Fruit fly (Drosophila melanogaster) whole organism, prepupa: ENCODE results near the gene CG11267.
A peak's percentile ranks its signal among the peaks of the same experiment; 100 is the strongest.

Experiments used
- Blimp-1 ChIP-seq: fragments of 200-800 bp; sonication (Bioruptor generic); optimal IDR thresholded peaks from 3 replicates; lab custom pipeline; 2017; ENCODE audit warnings: missing biosample characterization, missing genetic modification characterization, mild to moderate bottlenecking, moderate library complexity, missing genetic modification reagents
- CG10631 ChIP-seq: fragments of 200-800 bp; sonication (Bioruptor generic); optimal IDR thresholded peaks from 2 replicates; lab custom pipeline; 2016; ENCODE audit warnings: missing biosample characterization, missing genetic modification characterization
- CG10669 ChIP-seq: fragments of 200-800 bp; sonication (Bioruptor generic); optimal IDR thresholded peaks from 3 replicates; lab custom pipeline; 2018; ENCODE audit warnings: missing biosample characterization, mild to moderate bottlenecking, missing genetic modification characterization, moderate library complexity
- CG11294 ChIP-seq: fragments of 200-800 bp; sonication (Bioruptor generic); IDR thresholded peaks from 2 replicates; pipeline ENCODE4 v1.3.6; 2022; ENCODE audit warnings: missing biosample characterization, missing genetic modification characterization
- CG11762 ChIP-seq: fragments of 200-800 bp; sonication (Bioruptor generic); optimal IDR thresholded peaks from 3 replicates; lab custom pipeline; 2016; ENCODE audit warnings: missing biosample characterization, missing genetic modification characterization; ENCODE audit not compliant: insufficient read depth
- CG11902 ChIP-seq: fragments of 200-800 bp; sonication (Bioruptor generic); optimal IDR thresholded peaks from 3 replicates; lab custom pipeline; 2016; ENCODE audit warnings: missing biosample characterization, missing genetic modification characterization
- CG15336 ChIP-seq: fragments of 200-800 bp; sonication (Bioruptor generic); IDR thresholded peaks from 2 replicates; pipeline ENCODE4 v1.3.6; 2022; ENCODE audit warnings: missing biosample characterization, missing genetic modification characterization
- CG1621 ChIP-seq: fragments of 200-800 bp; sonication (Bioruptor generic); optimal IDR thresholded peaks from 3 replicates; lab custom pipeline; 2018; ENCODE audit warnings: missing biosample characterization, mild to moderate bottlenecking, missing genetic modification characterization
- CG16779 ChIP-seq: fragments of 200-800 bp; sonication (Bioruptor generic); optimal IDR thresholded peaks from 3 replicates; lab custom pipeline; 2017; ENCODE audit warnings: missing biosample characterization, mild to moderate bottlenecking, missing genetic modification characterization
- CG31627 ChIP-seq: fragments of 200-800 bp; sonication (Bioruptor generic); optimal IDR thresholded peaks from 3 replicates; lab custom pipeline; 2016; ENCODE audit warnings: missing biosample characterization, missing genetic modification characterization
- CG32006 ChIP-seq: fragments of 200-800 bp; sonication (Bioruptor generic); optimal IDR thresholded peaks from 3 replicates; lab custom pipeline; 2017; ENCODE audit warnings: missing biosample characterization, mild to moderate bottlenecking, missing genetic modification characterization
- CG34406 ChIP-seq: fragments of 200-800 bp; sonication (Bioruptor generic); optimal IDR thresholded peaks from 3 replicates; lab custom pipeline; 2016; ENCODE audit warnings: missing biosample characterization, missing genetic modification characterization
- CG3919 ChIP-seq: fragments of 200-800 bp; sonication (Bioruptor generic); optimal IDR thresholded peaks from 3 replicates; lab custom pipeline; 2016; ENCODE audit warnings: missing biosample characterization, missing genetic modification characterization
- CG4318 ChIP-seq: fragments of 200-800 bp; sonication (Bioruptor generic); optimal IDR thresholded peaks from 3 replicates; lab custom pipeline; 2017; ENCODE audit warnings: missing biosample characterization, mild to moderate bottlenecking, missing genetic modification characterization
- CG6163 ChIP-seq: fragments of 200-800 bp; sonication (Bioruptor generic); IDR thresholded peaks from 3 replicates; pipeline ENCODE4 v1.3.6; 2022; ENCODE audit warnings: missing biosample characterization, missing genetic modification characterization
- CG6854 ChIP-seq: fragments of 200-800 bp; sonication (Bioruptor generic); optimal IDR thresholded peaks from 2 replicates; lab custom pipeline; 2017; ENCODE audit warnings: missing biosample characterization, mild to moderate bottlenecking, missing genetic modification characterization
- CG7368 ChIP-seq: fragments of 200-800 bp; sonication (Bioruptor generic); optimal IDR thresholded peaks from 3 replicates; lab custom pipeline; 2016; ENCODE audit warnings: missing biosample characterization, missing genetic modification characterization
- CG8632 ChIP-seq: fragments of 200-800 bp; sonication (Bioruptor generic); optimal IDR thresholded peaks from 3 replicates; lab custom pipeline; 2016; ENCODE audit warnings: missing biosample characterization, missing genetic modification characterization
- Eip75B ChIP-seq: fragments of 200-800 bp; sonication (Bioruptor generic); optimal IDR thresholded peaks from 3 replicates; lab custom pipeline; 2016; ENCODE audit warnings: missing biosample characterization, missing genetic modification characterization
- Eip78C ChIP-seq: fragments of 200-800 bp; sonication (Bioruptor generic); peaks from one replicate; lab custom pipeline; 2016; ENCODE audit warnings: missing biosample characterization, missing genetic modification characterization
- Eip93F ChIP-seq: fragments of 200-800 bp; sonication (Bioruptor generic); optimal IDR thresholded peaks from 2 replicates; lab custom pipeline; 2016; ENCODE audit warnings: missing biosample characterization, mild to moderate bottlenecking, missing genetic modification characterization
- Ets21C ChIP-seq: fragments of 200-800 bp; sonication (Bioruptor generic); optimal IDR thresholded peaks from 3 replicates; lab custom pipeline; 2016; ENCODE audit warnings: missing biosample characterization, missing genetic modification characterization
- Ets96B ChIP-seq: fragments of 200-800 bp; optimal IDR thresholded peaks from 2 replicates; lab custom pipeline; 2019; ENCODE audit warnings: missing biosample characterization, mild to moderate bottlenecking, missing genetic modification characterization, moderate library complexity
- Gug ChIP-seq: fragments of 200-800 bp; sonication (Bioruptor generic); IDR thresholded peaks from 2 replicates; pipeline ENCODE4 v1.3.6; 2022; ENCODE audit warnings: missing biosample characterization, missing genetic modification characterization
- Hr38 ChIP-seq: sonication (Bioruptor generic); optimal IDR thresholded peaks from 2 replicates; lab custom pipeline; 2016; ENCODE audit warnings: missing biosample characterization, missing genetic modification characterization
- Hr39 ChIP-seq: fragments of 200-800 bp; sonication (Bioruptor generic); optimal IDR thresholded peaks from 2 replicates; lab custom pipeline; 2016; ENCODE audit warnings: missing biosample characterization, missing genetic modification characterization
- Hr4 ChIP-seq: fragments of 200-800 bp; sonication (Bioruptor generic); optimal IDR thresholded peaks from 3 replicates; lab custom pipeline; 2016; ENCODE audit warnings: missing biosample characterization, missing genetic modification characterization
- Met ChIP-seq: fragments of 200-800 bp; sonication (Bioruptor generic); optimal IDR thresholded peaks from 3 replicates; lab custom pipeline; 2016; ENCODE audit warnings: missing biosample characterization, missing genetic modification characterization
- Smox ChIP-seq: fragments of 200-800 bp; sonication (Bioruptor generic); optimal IDR thresholded peaks from 3 replicates; lab custom pipeline; 2016; ENCODE audit warnings: missing biosample characterization, missing genetic modification characterization
- Sox102F ChIP-seq: fragments of 200-800 bp; sonication (Bioruptor generic); optimal IDR thresholded peaks from 2 replicates; lab custom pipeline; 2016; ENCODE audit warnings: missing biosample characterization, mild to moderate bottlenecking, missing genetic modification characterization
- Sox14 ChIP-seq: fragments of 200-800 bp; sonication (Bioruptor generic); optimal IDR thresholded peaks from 3 replicates; lab custom pipeline; 2016; ENCODE audit warnings: missing biosample characterization, missing genetic modification characterization
- Sox15 ChIP-seq: fragments of 200-800 bp; sonication (Bioruptor generic); optimal IDR thresholded peaks from 3 replicates; lab custom pipeline; 2016; ENCODE audit warnings: missing biosample characterization, missing genetic modification characterization
- achi ChIP-seq: fragments of 200-800 bp; sonication (Bioruptor generic); optimal IDR thresholded peaks from 3 replicates; lab custom pipeline; 2016; ENCODE audit warnings: missing biosample characterization, missing genetic modification characterization
- acj6 ChIP-seq: fragments of 200-800 bp; sonication (Bioruptor generic); optimal IDR thresholded peaks from 3 replicates; lab custom pipeline; 2016; ENCODE audit warnings: missing biosample characterization, missing genetic modification characterization
- cyc ChIP-seq: fragments of 200-800 bp; sonication (Bioruptor generic); optimal IDR thresholded peaks from 3 replicates; lab custom pipeline; 2016; ENCODE audit warnings: missing biosample characterization, missing genetic modification characterization
- dac ChIP-seq: fragments of 200-800 bp; sonication (Bioruptor generic); optimal IDR thresholded peaks from 2 replicates; lab custom pipeline; 2017; ENCODE audit warnings: missing biosample characterization, mild to moderate bottlenecking, missing genetic modification characterization
- dsx ChIP-seq: fragments of 200-800 bp; optimal IDR thresholded peaks from 3 replicates; lab custom pipeline; 2019; ENCODE audit warnings: missing biosample characterization, mild to moderate bottlenecking, missing genetic modification characterization, moderate library complexity; ENCODE audit not compliant: poor library complexity, severe bottlenecking
- fd59A ChIP-seq: fragments of 200-800 bp; sonication (Bioruptor generic); optimal IDR thresholded peaks from 2 replicates; lab custom pipeline; 2017; ENCODE audit warnings: missing biosample characterization, mild to moderate bottlenecking, missing genetic modification characterization, missing genetic modification reagents
- fd85E ChIP-seq: fragments of 200-800 bp; sonication (Bioruptor generic); optimal IDR thresholded peaks from 3 replicates; lab custom pipeline; 2016; ENCODE audit warnings: missing biosample characterization, missing genetic modification characterization
- fkh ChIP-seq: fragments of 200-800 bp; sonication (Bioruptor generic); optimal IDR thresholded peaks from 3 replicates; lab custom pipeline; 2017; ENCODE audit warnings: missing biosample characterization, mild to moderate bottlenecking, missing genetic modification characterization, moderate library complexity
- lz ChIP-seq: fragments of 200-800 bp; sonication (Bioruptor generic); optimal IDR thresholded peaks from 3 replicates; lab custom pipeline; 2016; ENCODE audit warnings: missing biosample characterization, missing genetic modification characterization
- net ChIP-seq: fragments of 200-800 bp; sonication (Bioruptor generic); optimal IDR thresholded peaks from 3 replicates; lab custom pipeline; 2016; ENCODE audit warnings: missing biosample characterization, missing genetic modification characterization
- pdm3 ChIP-seq: fragments of 200-800 bp; sonication (Bioruptor generic); optimal IDR thresholded peaks from 3 replicates; lab custom pipeline; 2016; ENCODE audit warnings: missing biosample characterization, missing genetic modification characterization
- salr ChIP-seq, 2 experiments: fragments of 200-800 bp; sonication (Bioruptor generic); optimal IDR thresholded peaks; 3 replicates each; lab custom pipeline; 2016 to 2018; ENCODE audit warnings: missing biosample characterization in 2 of 2, missing genetic modification characterization in 2 of 2, mild to moderate bottlenecking in 1 of 2
- ss ChIP-seq, 2 experiments: fragments of 200-800 bp; sonication (Bioruptor generic); optimal IDR thresholded peaks; 2 replicates in 1 of 2; 3 replicates in 1 of 2; lab custom pipeline; 2017 to 2018; ENCODE audit warnings: mild to moderate bottlenecking in 2 of 2, missing biosample characterization in 2 of 2, missing genetic modification characterization in 2 of 2, moderate library complexity in 1 of 2
- topi ChIP-seq: fragments of 200-800 bp; sonication (Bioruptor generic); optimal IDR thresholded peaks from 3 replicates; lab custom pipeline; 2016; ENCODE audit warnings: missing biosample characterization, missing genetic modification characterization
- vri ChIP-seq: fragments of 200-800 bp; sonication (Bioruptor generic); optimal IDR thresholded peaks from 3 replicates; lab custom pipeline; 2016; ENCODE audit warnings: missing biosample characterization, mild to moderate bottlenecking, missing genetic modification characterization

Gene CG11267

DNA sequence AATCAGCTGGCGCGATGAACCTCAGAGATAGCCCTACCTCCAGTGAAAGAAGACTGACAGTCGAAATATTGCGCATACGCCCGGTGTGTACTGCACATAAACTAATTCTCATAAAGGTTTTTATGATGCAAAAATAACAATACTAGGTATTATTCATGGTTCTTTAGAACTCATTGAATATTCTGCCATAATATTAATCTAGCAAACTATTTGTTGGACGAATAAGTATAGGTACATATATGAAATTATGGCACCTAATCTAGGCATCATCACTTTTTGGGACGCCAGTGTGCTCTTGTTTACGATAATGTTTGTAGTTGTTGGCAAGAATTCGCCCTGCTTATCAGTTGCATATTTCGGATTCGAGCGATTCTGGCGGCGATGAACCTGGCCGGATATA is 5.9 kb downstream of the CG11267 start (continued):
- peak; percentile 1 for TF ChIP-seq CG10631
- TF ChIP-seq acj6: peak; percentile 35
- peak in 1 of 2 experiments; percentile 32 for TF ChIP-seq salr (GFP tag; optimal IDR thresholded peaks at IDR 0.05; lab: Kevin White, UChicago)
- TF ChIP-seq Sox14 (GFP tag; lab: Kevin White, UChicago): peak; percentile 53
- no peak for TF ChIP-seq CG32006
- peak; percentile 23; the same call in 1 of the 2 replicates for TF ChIP-seq CG15336 (GFP tag; lab: Robert Waterston, UW)
- no peak for TF ChIP-seq CG1621 (tag; lab: Kevin White, UChicago)
- peak; percentile 32 for TF ChIP-seq CG11762 (GFP tag; lab: Kevin White, UChicago)
- peak; percentile 45 for TF ChIP-seq Eip75B (GFP tag; lab: Kevin White, UChicago)
- TF ChIP-seq dsx (GFP tag; lab: Kevin White, UChicago): no peak
- TF ChIP-seq Eip93F (GFP tag; lab: Kevin White, UChicago): peak; percentile 72
- TF ChIP-seq, all 60 proteins: peak for 36

dm6 chr3L:13022160-13022853 is 6.5 kb downstream of the CG11267 start, which contains the start of gene Adk2:
Adk2 (minus strand) TSS chr3L:13022688.
- TF ChIP-seq Hr39 (no peak), achi (GFP tag; lab: Kevin White, UChicago) (no peak), Met (GFP tag; lab: Kevin White, UChicago) (no peak), Ets21C (GFP tag; lab: Kevin White, UChicago) (no peak), CG11294 (GFP tag; lab: Robert Waterston, UW) (no peak), CG6163 (GFP tag; lab: Robert Waterston, UW) (peak; percentile 52), CG34406 (no peak), fkh (GFP tag; lab: Kevin White, UChicago) (peak; percentile 77), CG6854 (GFP tag; lab: Kevin White, UChicago) (peak; percentile 27), fd85E (GFP tag; lab: Kevin White, UChicago) (no peak), CG31627 (no peak), CG15336 (GFP tag; lab: Robert Waterston, UW) (0 out of 2 replicates have a peak, but pooled peaks have one; percentile 8), CG16779 (tag; lab: Kevin White, UChicago) (no peak), pdm3 (GFP tag; lab: Kevin White, UChicago) (no peak), lz (GFP tag; lab: Kevin White, UChicago) (no peak), Sox15 (GFP tag; lab: Kevin White, UChicago) (no peak), CG10631 (no peak), Sox14 (GFP tag; lab: Kevin White, UChicago) (no peak), cyc (no peak), dsx (GFP tag; lab: Kevin White, UChicago) (no peak), Blimp-1 (GFP tag; lab: Kevin White, UChicago) (no peak), Eip75B (GFP tag; lab: Kevin White, UChicago) (no peak), Smox (GFP tag; lab: Kevin White, UChicago) (peak; percentile 5), CG7368 (peak; percentile 12), Eip93F (GFP tag; lab: Kevin White, UChicago) (peak; percentile 42), CG3919 (GFP tag; lab: Kevin White, UChicago) (peak; percentile 50), vri (GFP tag; lab: Kevin White, UChicago) (peak; percentile 13), Ets96B (tag; lab: Kevin White, UChicago) (no peak), CG10669 (GFP tag; lab: Kevin White, UChicago) (no peak), CG11902 (GFP tag; lab: Kevin White, UChicago) (no peak), net (GFP tag; lab: Kevin White, UChicago) (no peak), Gug (peak; percentile 38; the same call in 1 of the 2 replicates), fd59A (GFP tag; lab: Kevin White, UChicago) (no peak), CG8632 (no peak), Hr38 (GFP tag; lab: Kevin White, UChicago) (no peak), salr (GFP tag; optimal IDR thresholded peaks at IDR 0.05; lab: Kevin White, UChicago) (no peak), Eip78C (GFP tag; lab: Kevin White, UChicago) (peak; percentile 38), ss (GFP tag; optimal IDR thresholded peaks at IDR 0.05; lab: Kevin White, UChicago) (no peak), Hr4 (GFP tag; lab: Kevin White, UChicago) (no peak), Sox102F (GFP tag; lab: Kevin White, UChicago) (no peak), topi (GFP tag; lab: Kevin White, UChicago) (peak; percentile 6), CG11762 (GFP tag; lab: Kevin White, UChicago) (no peak), dac (no peak), CG4318 (GFP tag; lab: Kevin White, UChicago) (no peak), CG32006 (no peak)
